Fruit fly (Drosophila melanogaster) whole organism, embryonic: ENCODE results near the gene Bfc.
A peak's percentile ranks its signal among the peaks of the same experiment; 100 is the strongest.

ENCODE experiments used
- CG17359 ChIP-seq: fragments of 200-800 bp; sonication (Bioruptor generic); optimal IDR thresholded peaks from 3 replicates; lab custom pipeline; 2018; ENCODE audit warnings: missing biosample characterization, mild to moderate bottlenecking, missing genetic modification characterization, moderate library complexity
- CG18476 ChIP-seq: fragments of 200-800 bp; sonication (Bioruptor generic); optimal IDR thresholded peaks from 2 replicates; lab custom pipeline; 2016; ENCODE audit warnings: missing biosample characterization, mild to moderate bottlenecking, missing genetic modification characterization
- CG2889 ChIP-seq: fragments of 200-800 bp; sonication (Bioruptor generic); IDR thresholded peaks from 3 replicates; pipeline ENCODE4 v1.3.6; 2022; ENCODE audit warnings: missing biosample characterization, missing genetic modification characterization
- CG31441 ChIP-seq: fragments of 200-800 bp; sonication (Bioruptor generic); IDR thresholded peaks from 2 replicates; pipeline ENCODE4 v1.3.6; 2022; ENCODE audit warnings: missing biosample characterization, missing genetic modification characterization
- CG3281 ChIP-seq: fragments of 200-800 bp; sonication (Bioruptor generic); optimal IDR thresholded peaks from 3 replicates; lab custom pipeline; 2017; ENCODE audit warnings: missing biosample characterization, mild to moderate bottlenecking, missing genetic modification characterization
- CG4360 ChIP-seq: fragments of 200-800 bp; sonication (Bioruptor generic); IDR thresholded peaks from 2 replicates; pipeline ENCODE4 v1.3.6; 2022; ENCODE audit warnings: missing biosample characterization, missing genetic modification characterization
- CrebB ChIP-seq: fragments of 200-800 bp; sonication (Bioruptor generic); optimal IDR thresholded peaks from 3 replicates; lab custom pipeline; 2018; ENCODE audit warnings: missing biosample characterization, mild to moderate bottlenecking, missing genetic modification characterization
- Dip3 ChIP-seq: fragments of 200-800 bp; sonication (Bioruptor generic); optimal IDR thresholded peaks from 3 replicates; lab custom pipeline; 2016; ENCODE audit warnings: missing biosample characterization, missing genetic modification characterization
- Eip74EF ChIP-seq, 2 experiments: fragments of 200-800 bp in 1 of 2; fragments of >200 bp in 1 of 2; sonication (Bioruptor generic) in 1 of 2; optimal IDR thresholded peaks; 2 replicates each; lab custom pipeline; 2017 to 2019; ENCODE audit warnings: missing biosample characterization in 2 of 2, missing genetic modification characterization in 2 of 2, mild to moderate bottlenecking in 1 of 2, moderate library complexity in 1 of 2
- NC2β ChIP-seq: fragments of 200-800 bp; sonication (Bioruptor generic); optimal IDR thresholded peaks from 2 replicates; lab custom pipeline; 2016; ENCODE audit warnings: missing biosample characterization, missing genetic modification characterization
- Trl ChIP-seq, 3 experiments: fragments of >200 bp in 2 of 3; fragments of 200-800 bp in 1 of 3; sonication (Bioruptor generic) in 1 of 3; optimal IDR thresholded peaks; 2 replicates in 1 of 3; 3 replicates in 2 of 3; lab custom pipeline; 2016 to 2017; ENCODE audit warnings: missing biosample characterization in 1 of 3, missing genetic modification characterization in 1 of 3
- bowl ChIP-seq: fragments of 200-800 bp; sonication (Bioruptor generic); IDR thresholded peaks from 2 replicates; pipeline ENCODE4 v1.3.6; 2022; ENCODE audit warnings: missing biosample characterization, missing genetic modification characterization
- btn ChIP-seq: fragments of 200-800 bp; sonication (Bioruptor generic); optimal IDR thresholded peaks from 2 replicates; lab custom pipeline; 2016; ENCODE audit warnings: missing biosample characterization, missing genetic modification characterization
- cad ChIP-seq: fragments of >200 bp; optimal IDR thresholded peaks from 2 replicates; lab custom pipeline; 2017; ENCODE audit warnings: missing biosample characterization, missing genetic modification characterization
- da ChIP-seq: fragments of 200-800 bp; sonication (Bioruptor generic); optimal IDR thresholded peaks from 2 replicates; lab custom pipeline; 2016; ENCODE audit warnings: missing biosample characterization, missing genetic modification characterization
- kah ChIP-seq: fragments of 200-800 bp; sonication (Bioruptor generic); optimal IDR thresholded peaks from 2 replicates; lab custom pipeline; 2018; ENCODE audit warnings: missing biosample characterization, mild to moderate bottlenecking, missing genetic modification characterization
- kni ChIP-seq: fragments of 200-800 bp; sonication (Bioruptor generic); optimal IDR thresholded peaks from 3 replicates; lab custom pipeline; 2017; ENCODE audit warnings: mild to moderate bottlenecking, missing biosample characterization, missing genetic modification reagents, missing genetic modification characterization
- pho ChIP-seq: fragments of 200-800 bp; sonication (Bioruptor generic); optimal IDR thresholded peaks from 2 replicates; lab custom pipeline; 2016; ENCODE audit warnings: missing biosample characterization, missing genetic modification characterization
- tup ChIP-seq: fragments of 200-800 bp; sonication (Bioruptor generic); optimal IDR thresholded peaks from 2 replicates; lab custom pipeline; 2016; ENCODE audit warnings: missing biosample characterization, mild to moderate bottlenecking, missing genetic modification characterization, moderate library complexity
- yki ChIP-seq: fragments of >200 bp; optimal IDR thresholded peaks from 3 replicates; lab custom pipeline; 2018

The Bfc gene

dm6 chr3L:1300076-1300635, 49.7 kb downstream of the Bfc start (continued):
- TF ChIP-seq CG4360 (GFP tag; lab: Robert Waterston, UW): peak; percentile 69
- TF ChIP-seq tup (GFP tag; lab: Kevin White, UChicago): peak; percentile 26
- TF ChIP-seq btn (GFP tag; lab: Kevin White, UChicago): no peak
- TF ChIP-seq pho (GFP tag; lab: Kevin White, UChicago): peak; percentile 7
- peak; percentile 97 for TF ChIP-seq CG31441 (GFP tag; lab: Robert Waterston, UW)
- peak; percentile 19 for TF ChIP-seq NC2β (GFP tag; lab: Kevin White, UChicago)
- TF ChIP-seq kah (GFP tag; lab: Kevin White, UChicago): peak; percentile 57
- peak in 1 of 2 experiments; percentile 83 for TF ChIP-seq Eip74EF (GFP tag; optimal IDR thresholded peaks at IDR 0.05; lab: Kevin White, UChicago)
- TF ChIP-seq yki (lab: Kevin White, UChicago): no peak
- TF ChIP-seq CG2889 (GFP tag; lab: Robert Waterston, UW): peak; percentile 67; the same call in 2 of the 3 replicates
- peak; percentile 84 for TF ChIP-seq CG3281 (GFP tag; lab: Kevin White, UChicago)
- TF ChIP-seq bowl: peak; percentile 58; the same call in 1 of the 2 replicates
- peak; percentile 69 for TF ChIP-seq CG18476 (GFP tag; lab: Kevin White, UChicago)
- peak; percentile 42 for TF ChIP-seq kni (GFP tag; lab: Kevin White, UChicago)
- peak in 1 of 2 experiments; percentile 0 for TF ChIP-seq Trl (optimal IDR thresholded peaks at IDR 0.05; lab: Kevin White, UChicago)
- peak; percentile 29 for TF ChIP-seq Trl (GFP tag; optimal IDR thresholded peaks at IDR 0.05; lab: Kevin White, UChicago)
- peak; percentile 87 for TF ChIP-seq CG17359 (tag; lab: Kevin White, UChicago)
- TF ChIP-seq Dip3 (GFP tag; lab: Kevin White, UChicago): peak; percentile 43
- peak; percentile 58 for TF ChIP-seq CrebB
- TF ChIP-seq da (GFP tag; lab: Kevin White, UChicago): no peak
- no peak for TF ChIP-seq cad (GFP tag; lab: Kevin White, UChicago)
- TF ChIP-seq, all 482 proteins: peak for 325
